Fruit fly (Drosophila melanogaster) whole organism, wandering third instar larva: ENCODE results near the gene dsx-c73A.

Experiments used
- Dif ChIP-seq: fragments of 200-275, 200-300 bp; sonication (Bioruptor generic); optimal IDR thresholded peaks from 2 replicates; lab custom pipeline; 2018; ENCODE audit warnings: missing biosample characterization, missing genetic modification characterization; ENCODE audit not compliant: partially characterized antibody
- Hr78 ChIP-seq: fragments of >200 bp; optimal IDR thresholded peaks from 2 replicates; lab custom pipeline; 2017; ENCODE audit warnings: missing biosample characterization, missing genetic modification characterization
- Sp1 ChIP-seq: fragments of 200-800 bp; sonication (Bioruptor generic); optimal IDR thresholded peaks from 3 replicates; lab custom pipeline; 2019; ENCODE audit warnings: missing biosample characterization, mild to moderate bottlenecking, missing genetic modification characterization, moderate library complexity
- ey ChIP-seq: fragments of 200-800 bp; sonication (Bioruptor generic); optimal IDR thresholded peaks from 2 replicates; lab custom pipeline; 2016; ENCODE audit warnings: missing biosample characterization, missing genetic modification characterization
- lola ChIP-seq: fragments of >200 bp; optimal IDR thresholded peaks from 2 replicates; lab custom pipeline; 2017; ENCODE audit warnings: missing biosample characterization, missing genetic modification characterization
- pan ChIP-seq: fragments of >200 bp; optimal IDR thresholded peaks from 2 replicates; lab custom pipeline; 2017
- rgr ChIP-seq: fragments of 200-800 bp; sonication (Bioruptor generic); optimal IDR thresholded peaks from 3 replicates; lab custom pipeline; 2016; ENCODE audit warnings: missing biosample characterization, mild to moderate bottlenecking, missing genetic modification characterization

DNA sequence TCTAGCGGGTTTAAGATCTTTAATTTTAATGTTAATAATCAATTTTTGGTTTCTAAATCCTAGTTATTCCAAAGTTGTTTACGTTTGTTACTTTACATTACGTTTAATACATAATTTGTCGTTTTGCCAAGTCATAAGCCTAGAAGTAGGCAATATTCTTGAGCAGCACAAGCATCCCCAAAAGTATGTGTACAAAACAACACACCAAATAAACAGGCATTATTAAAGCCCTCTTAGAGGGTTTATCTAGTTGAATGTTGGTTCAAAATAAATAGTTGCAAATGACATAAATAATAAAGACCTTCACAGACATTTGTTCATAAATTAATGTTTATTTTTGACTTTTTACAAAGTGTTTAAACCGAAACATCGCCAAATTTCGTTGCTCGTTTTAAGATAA is 18.3 kb upstream of the dsx-c73A start:
- TF ChIP-seq ey (GFP tag; lab: Kevin White, UChicago) (no peak), pan (lab: Kevin White, UChicago) (no peak), Sp1 (GFP tag; lab: Kevin White, UChicago) (no peak), rgr (no peak), lola (GFP tag; lab: Kevin White, UChicago) (no peak), Dif (GFP tag; lab: Kevin White, UChicago) (no peak), Hr78 (no peak)
